Fruit fly (Drosophila melanogaster) ovary, adult (tissue): Measurements from ENCODE around the gene mRpL17.

Experiments
- CG17801 ChIP-seq: fragments of 200-800 bp; optimal IDR thresholded peaks from 2 replicates; lab custom pipeline; 2019; ENCODE audit warnings: missing biosample characterization, mild to moderate bottlenecking, missing genetic modification characterization, moderate library complexity; ENCODE audit not compliant: partially characterized antibody

mRpL17 gene

DNA sequence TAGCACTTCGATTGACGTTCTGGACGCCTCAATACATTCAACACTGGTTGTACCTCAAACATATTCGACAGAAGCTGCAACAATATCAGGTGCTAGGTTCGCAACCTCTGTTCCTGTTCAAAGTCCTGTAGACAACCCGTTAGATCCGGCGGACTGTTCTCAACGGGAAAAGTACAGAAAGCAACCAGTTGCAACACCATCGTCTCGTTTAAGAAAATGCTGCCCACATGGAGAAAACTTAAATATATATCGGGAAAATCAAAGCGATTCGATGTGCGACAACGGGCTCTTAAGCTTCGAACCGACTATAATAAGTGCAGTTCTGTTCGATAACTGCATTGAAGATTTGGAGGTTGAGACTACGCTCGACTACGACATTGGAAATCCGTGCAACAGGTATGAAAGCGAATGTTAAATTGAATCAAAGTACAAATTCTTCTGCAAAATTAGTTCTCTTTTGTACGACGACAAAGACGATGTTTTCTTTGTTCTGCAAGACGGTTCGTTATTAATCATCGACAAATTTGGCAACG, 16.3 kb upstream of the mRpL17 start:
- no peak for TF ChIP-seq CG17801 (GFP tag; lab: Kevin White, UChicago)

DNA sequence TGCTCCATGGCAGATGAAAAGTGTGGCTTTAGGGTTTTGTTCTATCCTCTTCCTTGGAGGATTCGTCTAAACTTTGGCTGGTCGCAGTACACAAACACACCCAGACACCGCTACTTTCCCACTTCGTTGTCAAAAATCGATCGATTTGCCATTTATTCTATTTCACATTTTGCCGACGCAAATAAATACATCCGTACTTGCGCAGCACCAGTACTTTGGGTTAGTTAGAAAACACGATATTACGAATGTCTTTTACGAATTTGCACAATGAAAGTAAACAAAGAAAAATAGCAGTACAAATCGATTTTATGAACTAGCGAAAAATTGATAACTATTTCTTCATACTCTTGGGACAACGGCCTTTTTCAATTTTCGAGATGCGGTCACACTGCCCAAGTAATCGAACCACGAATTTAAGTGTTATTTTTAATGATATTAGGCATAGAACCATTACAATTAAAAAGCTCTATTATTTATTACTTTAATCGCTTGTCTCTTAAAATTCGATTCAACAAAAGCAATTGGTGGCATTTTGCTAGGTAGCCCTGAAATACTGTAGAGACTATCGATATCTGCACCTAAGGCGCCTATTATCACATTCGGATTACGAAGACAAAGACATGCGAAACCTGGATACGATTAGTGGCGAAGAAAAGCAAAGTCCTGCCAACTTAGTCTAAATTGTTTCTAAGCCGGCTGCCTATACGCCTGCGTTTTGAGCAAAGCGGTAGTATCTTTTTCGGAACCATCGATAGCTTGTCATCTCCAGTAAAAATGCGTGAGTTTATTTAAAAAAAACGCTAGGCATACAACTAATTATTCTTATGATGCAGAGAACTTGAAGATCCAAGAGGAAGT, 6.7 kb upstream of the mRpL17 start, which contains the start of the genes DIP2 and wac:
Gene DIP2, minus strand, starts transcription at position 337 of the 858 bp plus-strand sequence.
Gene wac, plus strand, starts transcription at position 559 of the 858 bp plus-strand sequence.
- peak; percentile 33 for TF ChIP-seq CG17801 (GFP tag; lab: Kevin White, UChicago)

DNA sequence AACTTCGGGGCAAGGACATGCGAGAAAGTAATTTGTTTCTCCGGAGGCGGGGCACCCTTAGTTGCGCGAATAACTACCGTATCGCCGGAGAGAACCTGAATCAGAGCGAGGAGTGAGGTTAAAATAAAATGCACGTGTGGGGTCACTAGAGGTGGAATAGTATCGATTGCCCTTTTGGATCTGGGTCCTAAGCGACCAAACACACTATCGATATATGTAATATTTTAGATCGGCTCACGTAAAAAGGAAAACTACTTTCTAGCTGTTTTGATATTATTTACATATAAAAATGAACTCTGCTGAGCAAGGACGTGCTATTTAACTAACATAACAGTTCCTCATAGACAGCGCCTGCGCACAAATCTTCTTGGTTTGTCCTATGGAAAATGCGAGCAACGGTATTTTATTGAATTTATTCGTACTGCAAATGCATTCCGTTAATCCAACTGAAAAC, 1.8 kb upstream of the mRpL17 start:
- no peak for TF ChIP-seq CG17801 (GFP tag; lab: Kevin White, UChicago)

DNA sequence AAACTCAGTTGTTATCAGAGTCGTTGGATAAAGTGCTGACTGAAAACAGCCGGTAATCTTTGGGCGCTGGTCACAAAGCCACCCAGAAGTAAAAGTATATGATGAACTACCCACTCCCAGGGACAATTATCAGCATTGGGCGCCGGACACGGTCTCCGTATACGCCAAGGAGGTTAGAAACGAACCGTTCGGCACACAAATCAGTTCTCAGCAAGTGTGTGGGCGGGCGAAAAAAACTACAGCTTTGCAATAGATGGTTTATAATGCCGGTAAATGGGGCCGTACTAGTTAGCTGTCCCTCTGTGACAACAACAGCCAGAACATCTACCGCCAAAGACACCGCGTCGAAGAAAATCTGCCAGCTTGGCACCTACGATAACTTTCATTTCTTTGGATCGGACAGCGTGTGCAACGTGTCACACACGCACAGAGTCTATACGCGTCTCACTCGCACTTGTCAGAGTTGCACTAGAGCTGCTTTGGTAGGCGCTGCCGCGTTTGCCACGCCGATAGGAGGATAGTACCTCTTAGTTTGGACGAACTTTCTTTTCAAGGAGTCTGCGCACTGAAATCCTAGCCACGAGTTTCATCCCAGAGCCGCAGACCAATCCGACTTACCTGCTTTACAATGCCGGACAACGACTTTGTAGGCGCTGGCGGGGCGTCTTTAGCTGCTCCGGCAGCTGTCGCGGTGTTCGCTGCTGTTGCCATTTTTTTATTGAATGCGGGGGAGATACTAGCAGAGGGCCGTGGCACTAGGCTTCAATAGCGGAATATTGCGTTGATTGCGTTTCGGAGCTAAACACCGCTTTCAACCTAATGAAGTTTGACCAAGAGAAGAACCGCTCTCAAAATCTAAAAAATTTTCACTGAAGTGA, 840 bp upstream of the mRpL17 start:
- TF ChIP-seq CG17801 (GFP tag; lab: Kevin White, UChicago) = no peak

DNA sequence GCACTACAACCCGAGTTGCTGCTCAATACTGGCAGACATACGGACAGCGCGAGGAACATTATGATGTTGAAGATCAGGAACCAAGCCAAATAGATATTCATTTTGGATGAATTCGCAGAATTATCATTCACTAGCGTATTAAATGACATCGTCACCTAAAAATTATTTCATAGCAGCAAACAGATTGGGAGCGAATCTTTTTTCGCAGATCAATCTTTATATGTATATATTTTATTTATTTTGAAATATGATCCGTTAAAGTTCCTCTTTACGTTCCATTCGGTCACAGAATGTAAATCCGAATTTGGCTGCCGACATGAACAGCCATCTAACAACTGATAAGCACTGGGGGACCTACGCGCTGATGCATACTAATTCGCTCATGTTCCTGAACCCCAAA, 1.2 kb downstream of the mRpL17 start, which contains the start of gene CG34263:
Gene CG34263, minus strand, starts transcription at position 101 of the 400 bp plus-strand sequence.
- no peak for TF ChIP-seq CG17801 (GFP tag; lab: Kevin White, UChicago)

DNA sequence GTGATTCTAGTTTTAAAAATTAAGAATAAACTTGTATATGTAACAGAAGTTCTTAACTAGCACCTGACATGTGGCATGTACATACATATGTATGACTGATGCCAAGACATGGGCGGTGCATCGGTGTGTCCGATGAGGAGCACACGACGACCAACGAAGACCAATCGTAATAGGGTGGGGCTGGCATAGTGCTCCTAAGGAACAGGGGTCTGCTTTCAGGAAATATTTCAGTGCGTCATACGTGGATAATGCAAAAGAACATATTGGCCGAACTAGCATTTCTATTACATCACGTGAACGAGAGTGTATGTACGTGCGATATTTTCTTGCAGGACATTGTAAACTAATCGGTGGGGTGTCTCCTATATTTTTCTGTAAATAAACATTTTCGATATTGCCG, 2.5 kb downstream of the mRpL17 start, which contains the start of gene miple1:
Gene miple1, plus strand, starts transcription at position 217 of the 400 bp plus-strand sequence.
- TF ChIP-seq CG17801 (GFP tag; lab: Kevin White, UChicago) = no peak

DNA sequence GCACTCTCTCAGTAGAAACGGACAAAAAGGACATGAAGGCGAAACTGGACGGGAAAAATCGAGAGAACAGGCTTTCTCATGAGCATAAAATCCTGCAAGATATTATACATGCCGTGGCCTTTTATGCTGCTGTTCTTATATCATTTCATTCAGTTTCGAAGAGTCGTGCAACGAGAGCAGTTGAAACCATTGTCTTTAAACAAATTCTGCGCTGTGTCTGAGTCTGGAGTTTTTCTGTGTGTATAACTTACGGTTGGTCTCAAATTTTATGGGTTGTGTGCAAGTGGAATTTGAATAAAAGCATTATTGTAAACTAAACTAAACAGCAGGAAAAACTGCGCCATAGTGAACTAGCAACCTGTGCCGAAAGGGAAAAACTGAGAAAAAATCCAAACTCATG, 3.0 kb downstream of the mRpL17 start:
- TF ChIP-seq CG17801 (GFP tag; lab: Kevin White, UChicago) = no peak

DNA sequence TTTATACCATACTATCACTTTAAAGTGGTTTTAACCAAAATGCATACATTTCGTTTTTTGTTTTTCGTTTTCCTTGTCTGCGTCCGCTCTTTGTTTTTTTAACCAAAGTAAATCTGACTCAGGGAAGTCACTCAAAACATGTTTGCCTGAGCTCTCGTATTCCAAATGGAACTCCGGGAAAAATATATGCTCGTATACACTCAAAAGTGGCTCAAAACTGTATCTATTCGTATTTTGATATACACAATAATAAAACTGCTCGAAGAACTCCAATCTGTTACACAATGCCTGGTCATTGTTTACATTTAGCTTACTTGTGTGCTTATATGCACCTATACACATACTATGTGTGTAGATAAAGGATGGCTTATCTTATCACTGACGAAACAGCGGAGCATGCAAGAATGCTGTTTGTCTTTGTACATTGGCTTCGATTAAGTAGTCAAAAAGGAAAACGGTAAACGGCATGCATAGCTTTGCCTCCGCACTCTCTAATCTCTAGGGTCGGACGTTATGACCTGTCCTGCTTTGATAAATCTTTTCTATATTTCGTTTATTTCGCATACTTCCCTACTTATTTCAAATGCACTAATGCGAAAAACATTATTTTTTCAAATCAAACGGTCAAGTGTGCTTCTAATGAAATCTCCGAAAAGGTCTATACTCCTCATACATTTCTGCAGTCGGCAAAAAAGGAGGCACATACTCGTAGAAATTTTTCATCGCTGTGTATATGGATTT, 6.4 kb downstream of the mRpL17 start, which contains the start of gene miple2:
Gene miple2, plus strand, starts transcription at position 441 of the 741 bp plus-strand sequence.
- no peak for TF ChIP-seq CG17801 (GFP tag; lab: Kevin White, UChicago)

DNA sequence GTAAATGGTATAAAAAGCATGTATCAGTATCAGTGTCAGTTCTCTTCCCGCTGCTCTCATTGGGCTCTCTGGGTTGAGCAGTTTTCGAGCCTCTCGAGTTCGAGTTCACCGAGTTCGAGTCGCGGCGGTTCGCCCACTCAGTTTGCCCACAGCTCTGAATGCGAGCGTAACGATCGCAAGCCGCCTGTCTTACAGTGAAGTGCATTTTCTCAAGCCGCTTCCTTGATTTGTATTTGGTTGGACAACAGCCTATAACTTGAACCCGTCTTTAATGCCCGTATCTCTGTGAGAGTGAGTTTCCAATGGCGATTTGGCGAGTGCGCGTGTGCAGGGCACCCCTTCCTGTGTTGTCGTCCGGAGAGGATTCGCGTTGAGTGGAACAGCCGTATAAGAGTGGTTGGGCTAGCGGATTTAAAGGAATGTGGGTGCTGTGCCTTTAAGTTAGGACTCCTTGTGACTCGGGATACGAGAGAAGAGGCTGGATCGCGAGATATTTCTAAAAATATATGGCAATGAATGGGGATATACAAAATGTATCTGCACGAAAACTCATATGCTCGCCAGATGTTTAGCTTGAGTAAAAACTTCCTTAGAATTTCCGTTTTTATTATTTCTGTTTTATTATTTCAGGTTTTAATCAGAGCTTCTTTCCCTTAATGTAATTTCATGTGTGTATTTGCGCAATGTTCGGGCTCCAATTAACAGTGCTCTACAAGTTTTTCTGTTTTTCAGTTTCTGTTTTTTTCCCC, 7.1 kb downstream of the mRpL17 start:
- TF ChIP-seq CG17801 (GFP tag; lab: Kevin White, UChicago) = peak; percentile 44

DNA sequence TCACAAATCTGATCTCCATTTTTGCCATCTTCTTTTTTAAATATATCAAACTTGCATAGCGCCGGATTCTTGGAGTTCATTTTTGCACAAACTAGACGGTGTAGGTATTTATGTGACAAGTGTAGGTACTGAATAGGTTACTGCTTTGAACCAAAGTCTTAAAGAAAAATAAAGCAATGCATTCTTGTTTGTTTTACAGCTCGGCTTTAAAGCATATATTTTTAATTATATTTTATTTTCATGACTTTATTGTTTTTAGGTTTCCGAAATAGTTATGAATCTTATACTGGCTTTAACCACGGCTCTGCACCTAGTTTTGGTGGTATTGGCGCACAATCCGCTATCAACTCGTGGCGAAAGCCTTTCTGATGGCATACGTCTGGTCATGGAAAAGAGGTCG, 8.7 kb downstream of the mRpL17 start, which contains the start of gene CG32845:
Gene CG32845, minus strand, starts transcription at position 101 of the 400 bp plus-strand sequence.
- no peak for TF ChIP-seq CG17801 (GFP tag; lab: Kevin White, UChicago)

DNA sequence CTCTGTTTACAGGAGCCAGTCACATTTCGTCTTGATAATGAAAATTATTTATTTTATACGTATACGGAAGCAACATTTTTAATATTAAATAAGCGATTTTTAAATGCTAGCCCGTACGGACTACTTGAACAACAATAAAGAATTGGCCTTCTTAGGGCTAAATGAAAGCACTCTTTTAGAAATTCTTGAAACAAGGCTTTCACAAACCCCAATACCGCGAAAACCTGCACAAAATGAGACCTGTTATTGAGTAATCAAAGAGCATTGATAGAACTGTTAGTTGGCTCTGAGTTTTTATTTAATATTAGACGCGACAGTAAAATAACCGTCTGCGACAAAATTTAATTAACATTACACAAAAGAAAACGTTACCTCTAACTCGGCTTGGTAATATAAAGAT, 10.3 kb downstream of the mRpL17 start, which contains the start of gene ttm2:
Gene ttm2, plus strand, starts transcription at position 301 of the 400 bp plus-strand sequence.
- no peak for TF ChIP-seq CG17801 (GFP tag; lab: Kevin White, UChicago)

DNA sequence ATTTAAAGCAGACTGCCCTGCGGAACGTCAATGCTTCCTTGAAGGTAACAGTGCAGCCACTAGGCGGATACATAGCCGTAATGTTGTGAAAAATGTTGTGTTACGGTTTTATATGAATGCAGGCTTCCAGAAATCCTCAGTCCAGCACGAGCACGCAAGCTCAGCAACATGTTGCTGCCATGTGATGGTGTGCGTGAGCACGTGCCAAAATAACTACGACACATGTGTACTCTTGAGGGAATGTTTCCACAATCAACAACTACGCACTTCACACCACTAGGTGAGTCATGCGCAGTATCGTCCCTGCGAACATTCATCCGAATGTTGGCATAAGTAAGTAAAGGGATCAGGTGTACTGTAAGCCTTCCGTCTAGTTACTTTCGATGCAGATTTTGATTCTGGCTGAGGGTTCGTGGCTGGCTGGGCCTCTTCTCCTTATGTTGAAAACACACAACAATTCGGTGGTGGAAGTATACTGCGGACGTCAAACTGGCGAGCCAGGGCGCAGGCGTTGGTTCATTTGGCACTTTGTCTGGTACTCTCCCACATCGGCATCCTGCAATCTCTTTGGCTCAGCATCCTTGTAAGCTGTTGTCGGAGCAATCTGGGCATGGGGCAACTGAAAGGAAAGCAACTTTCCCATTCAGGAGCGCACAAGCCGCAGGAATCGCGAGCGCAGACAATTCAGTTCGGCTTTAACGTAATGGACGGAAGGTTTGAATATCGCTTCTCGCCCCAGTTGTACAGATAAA, 12.3 kb downstream of the mRpL17 start, which contains the start of gene RhoGEF3:
Gene RhoGEF3, plus strand, starts transcription at position 702 of the 752 bp plus-strand sequence.
- no peak for TF ChIP-seq CG17801 (GFP tag; lab: Kevin White, UChicago)
